Fruit fly (Drosophila melanogaster): ENCODE results near the gene mamo.

mamo gene

DNA sequence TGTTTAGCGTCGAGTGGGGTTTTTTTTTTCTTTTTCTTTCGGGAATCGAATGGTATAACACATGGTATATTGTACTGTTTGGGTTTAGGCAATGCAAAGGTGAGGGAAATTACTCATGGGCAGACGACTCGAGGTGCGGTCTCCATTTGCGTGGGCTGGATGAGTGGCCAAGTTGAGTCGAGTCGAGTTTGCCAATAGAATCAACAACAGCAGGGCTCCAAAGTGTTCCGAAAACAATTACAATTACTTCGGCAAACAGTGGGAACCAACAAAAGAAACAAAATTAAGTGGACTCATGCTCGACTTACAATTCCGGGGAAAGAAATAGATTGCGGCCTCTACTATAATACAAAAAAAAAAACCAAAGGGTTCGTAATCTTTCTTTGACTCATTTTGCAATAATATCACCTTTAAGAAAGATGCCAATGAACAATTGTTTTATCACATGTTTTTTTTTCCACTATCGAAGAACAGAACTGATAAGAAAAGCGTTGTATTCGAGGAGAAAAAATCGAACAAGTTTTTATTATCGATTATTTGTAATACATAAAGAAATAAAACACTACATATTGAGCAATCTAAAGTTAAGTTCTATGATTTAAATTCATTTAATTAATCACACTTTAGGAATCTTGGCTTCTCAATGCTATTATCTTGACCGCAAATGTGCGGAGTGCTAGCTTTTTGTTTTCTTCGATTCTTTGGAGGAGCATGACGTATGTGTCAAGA lies 169.9 kb downstream of the mamo start (continued):
- TF ChIP-seq ken (GFP tag; IDR thresholded peaks at IDR 0.05) (no peak), Ravus (GFP tag; IDR thresholded peaks at IDR 0.05) (no peak), sna (GFP tag; IDR thresholded peaks at IDR 0.05; ENCODE audit: partially characterized antibody) (no peak), CG16813 (GFP tag; IDR thresholded peaks at IDR 0.05; ENCODE audit: partially characterized antibody) (no peak), E2f1 (GFP tag; IDR thresholded peaks at IDR 0.05) (no peak), nerfin-2 (GFP tag; IDR thresholded peaks at IDR 0.05; ENCODE audit: partially characterized antibody) (no peak), Opbp (GFP tag; IDR thresholded peaks at IDR 0.05; ENCODE audit: partially characterized antibody) (no peak), prd (optimal IDR thresholded peaks at IDR 0.05) (no peak), prd (GFP tag; IDR thresholded peaks at IDR 0.05) (no peak), ssp (GFP tag; IDR thresholded peaks at IDR 0.05) (no peak), CG7372 (GFP tag; IDR thresholded peaks at IDR 0.05) (no peak), CG7928 (GFP tag; optimal IDR thresholded peaks at IDR 0.05) (no peak), mam (GFP tag; optimal IDR thresholded peaks at IDR 0.05) (peak; percentile 18), CG17385 (GFP tag; optimal IDR thresholded peaks at IDR 0.05) (no peak), CG15479 (GFP tag; optimal IDR thresholded peaks at IDR 0.05) (no peak), Doc2 (GFP tag; IDR thresholded peaks at IDR 0.05) (no peak), D19B (GFP tag; optimal IDR thresholded peaks at IDR 0.05) (no peak), ewg (GFP tag; optimal IDR thresholded peaks at IDR 0.05) (no peak), al (GFP tag; IDR thresholded peaks at IDR 0.05) (no peak), ind (GFP tag; optimal IDR thresholded peaks at IDR 0.05) (no peak), toy (GFP tag; IDR thresholded peaks at IDR 0.05) (no peak), fd96Cb (tag; optimal IDR thresholded peaks at IDR 0.05) (no peak), amos (GFP tag; IDR thresholded peaks at IDR 0.05; ENCODE audit: partially characterized antibody) (no peak), Mrtf (GFP tag; IDR thresholded peaks at IDR 0.05) (no peak), Usf (GFP tag; optimal IDR thresholded peaks at IDR 0.05) (no peak), CG12071 (GFP tag; optimal IDR thresholded peaks at IDR 0.05) (no peak), CG11504 (tag; optimal IDR thresholded peaks at IDR 0.05) (peak; percentile 32), CG10462 (GFP tag; optimal IDR thresholded peaks at IDR 0.05) (no peak), tap (tag; optimal IDR thresholded peaks at IDR 0.05) (no peak), Hr39 (optimal IDR thresholded peaks at IDR 0.05) (no peak), Bteb2 (GFP tag; optimal IDR thresholded peaks at IDR 0.05) (no peak), croc (GFP tag; conservative IDR thresholded peaks at IDR 0.05) (no peak), cato (GFP tag; optimal IDR thresholded peaks at IDR 0.05; ENCODE audit: borderline replicate concordance) (no peak), jigr1 (GFP tag; IDR thresholded peaks at IDR 0.05) (no peak), CG1647 (GFP tag; optimal IDR thresholded peaks at IDR 0.05) (no peak), dmrt11E (tag; optimal IDR thresholded peaks at IDR 0.05) (peak; percentile 9), hth (optimal IDR thresholded peaks at IDR 0.05) (no peak), sisA (GFP tag; IDR thresholded peaks at IDR 0.05) (no peak), CG30403 (GFP tag; optimal IDR thresholded peaks at IDR 0.05) (peak; percentile 50), CG42726 (GFP tag; IDR thresholded peaks at IDR 0.05; ENCODE audit: partially characterized antibody) (no peak), HLH54F (GFP tag; optimal IDR thresholded peaks at IDR 0.05) (no peak), CG18619 (GFP tag; optimal IDR thresholded peaks at IDR 0.05) (peak; percentile 31), CG34224 (GFP tag; IDR thresholded peaks at IDR 0.05; ENCODE audit: partially characterized antibody) (no peak), tx (GFP tag; optimal IDR thresholded peaks at IDR 0.05) (no peak), CG6813 (GFP tag; optimal IDR thresholded peaks at IDR 0.05) (peak; percentile 4), CG12219 (GFP tag; optimal IDR thresholded peaks at IDR 0.05) (no peak), pzg (GFP tag; optimal IDR thresholded peaks at IDR 0.05) (no peak), Rx (GFP tag; IDR thresholded peaks at IDR 0.05) (no peak), CG15696 (tag; optimal IDR thresholded peaks at IDR 0.05) (no peak), CG13775 (GFP tag; optimal IDR thresholded peaks at IDR 0.05) (peak; percentile 14)

All from whole organism, embryonic.